Fruit fly (Drosophila melanogaster): Measurements from ENCODE around the gene Pfdn2.

Gene Pfdn2

DNA sequence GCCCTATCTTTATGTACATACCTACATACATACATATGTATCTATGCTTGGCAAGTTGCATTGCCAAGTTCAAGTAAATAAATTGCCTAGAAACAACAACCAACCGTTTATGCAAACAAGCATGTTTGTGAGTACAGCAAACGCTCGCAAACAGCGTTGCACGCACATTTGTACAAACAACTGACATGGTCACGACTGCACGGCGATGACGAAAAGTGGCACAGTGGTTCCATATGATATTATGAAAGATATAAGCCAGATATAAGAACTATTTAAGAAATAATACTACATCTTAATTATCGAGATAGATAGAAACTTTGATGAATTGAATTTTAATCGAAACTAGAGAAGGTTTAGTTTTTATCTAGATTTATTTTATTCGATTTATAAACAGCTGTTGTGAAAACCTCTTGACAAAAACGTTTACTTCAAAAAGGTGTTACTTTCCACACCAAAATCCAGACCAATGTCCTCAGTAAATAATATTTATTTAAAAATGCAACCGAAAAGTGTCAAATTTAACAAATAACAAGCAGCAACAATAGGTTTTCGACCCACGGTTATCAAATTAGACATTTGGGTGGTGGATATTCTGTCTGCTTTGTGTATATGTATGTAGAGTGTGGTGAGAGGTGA lies 15.7 kb upstream of the Pfdn2 start (continued):
- TF ChIP-seq Sox102F (GFP tag; optimal IDR thresholded peaks at IDR 0.05) = peak; percentile 76
- TF ChIP-seq ss (GFP tag; optimal IDR thresholded peaks at IDR 0.05) = peak; percentile 28 to 57
- TF ChIP-seq fkh (GFP tag; optimal IDR thresholded peaks at IDR 0.05) = peak; percentile 92
- TF ChIP-seq Smox (GFP tag; optimal IDR thresholded peaks at IDR 0.05) = peak; percentile 71
- TF ChIP-seq CG6163 (GFP tag; IDR thresholded peaks at IDR 0.05) = peak; percentile 65; the same call in 1 of the 3 replicates
- TF ChIP-seq CG4318 (GFP tag; optimal IDR thresholded peaks at IDR 0.05) = peak; percentile 77
- TF ChIP-seq CG6792 (GFP tag; optimal IDR thresholded peaks at IDR 0.05) = peak; percentile 50
- TF ChIP-seq salr (GFP tag; optimal IDR thresholded peaks at IDR 0.05) = peak in 1 of 2 experiments; percentile 85
- TF ChIP-seq Sox15 (GFP tag; optimal IDR thresholded peaks at IDR 0.05) = peak; percentile 8
- no peak for TF ChIP-seq dsx (GFP tag; optimal IDR thresholded peaks at IDR 0.05; ENCODE audit: poor library complexity, severe bottlenecking)
- no peak for TF ChIP-seq fd85E (GFP tag; optimal IDR thresholded peaks at IDR 0.05)
- TF ChIP-seq Ets21C (GFP tag; optimal IDR thresholded peaks at IDR 0.05) = peak; percentile 56
- TF ChIP-seq CG1621 (tag; optimal IDR thresholded peaks at IDR 0.05) = no peak
- TF ChIP-seq Eip75B (GFP tag; optimal IDR thresholded peaks at IDR 0.05) = peak; percentile 49
- TF ChIP-seq acj6 (GFP tag; optimal IDR thresholded peaks at IDR 0.05) = peak; percentile 62
- peak; percentile 61 for TF ChIP-seq vri (GFP tag; optimal IDR thresholded peaks at IDR 0.05)
- peak; percentile 12 for TF ChIP-seq CG7368 (GFP tag; optimal IDR thresholded peaks at IDR 0.05)
- no peak for TF ChIP-seq CG6854 (GFP tag; optimal IDR thresholded peaks at IDR 0.05)
- peak; percentile 88 for TF ChIP-seq Hr4 (GFP tag; optimal IDR thresholded peaks at IDR 0.05)
- peak; percentile 77 for TF ChIP-seq achi (GFP tag; optimal IDR thresholded peaks at IDR 0.05)
- no peak for TF ChIP-seq CG8319 (GFP tag; optimal IDR thresholded peaks at IDR 0.05)
- peak; percentile 90 for TF ChIP-seq CG32006 (GFP tag; optimal IDR thresholded peaks at IDR 0.05)
- TF ChIP-seq Hr39 (GFP tag; optimal IDR thresholded peaks at IDR 0.05) = peak; percentile 62
- TF ChIP-seq CG11294 (GFP tag; IDR thresholded peaks at IDR 0.05) = no peak; the same call in 1 of the 2 replicates

DNA sequence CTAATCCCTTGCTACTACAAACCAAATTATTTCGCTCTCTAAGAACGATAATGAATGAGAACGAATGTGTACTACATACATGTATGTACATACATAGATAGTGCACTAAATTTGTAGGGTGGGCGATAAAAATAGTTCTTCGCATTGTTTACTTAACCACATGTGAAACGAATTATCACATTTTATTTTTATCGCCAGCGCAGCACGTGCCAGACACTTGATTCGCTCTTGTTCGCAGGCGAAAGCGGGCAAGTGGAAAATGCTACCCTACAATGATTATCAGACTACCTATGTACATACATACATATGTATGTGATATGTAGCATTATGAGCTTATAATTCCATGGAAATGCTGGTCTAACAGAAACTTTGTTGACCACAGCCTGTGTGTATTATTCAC lies 11.6 kb upstream of the Pfdn2 start:
- TF ChIP-seq CG34406 (GFP tag; optimal IDR thresholded peaks at IDR 0.05) (no peak), CG11294 (GFP tag; IDR thresholded peaks at IDR 0.05) (no peak), Hr39 (GFP tag; optimal IDR thresholded peaks at IDR 0.05) (no peak), fkh (GFP tag; optimal IDR thresholded peaks at IDR 0.05) (peak; percentile 84), CG8632 (GFP tag; optimal IDR thresholded peaks at IDR 0.05) (no peak), Smox (GFP tag; optimal IDR thresholded peaks at IDR 0.05) (no peak)

DNA sequence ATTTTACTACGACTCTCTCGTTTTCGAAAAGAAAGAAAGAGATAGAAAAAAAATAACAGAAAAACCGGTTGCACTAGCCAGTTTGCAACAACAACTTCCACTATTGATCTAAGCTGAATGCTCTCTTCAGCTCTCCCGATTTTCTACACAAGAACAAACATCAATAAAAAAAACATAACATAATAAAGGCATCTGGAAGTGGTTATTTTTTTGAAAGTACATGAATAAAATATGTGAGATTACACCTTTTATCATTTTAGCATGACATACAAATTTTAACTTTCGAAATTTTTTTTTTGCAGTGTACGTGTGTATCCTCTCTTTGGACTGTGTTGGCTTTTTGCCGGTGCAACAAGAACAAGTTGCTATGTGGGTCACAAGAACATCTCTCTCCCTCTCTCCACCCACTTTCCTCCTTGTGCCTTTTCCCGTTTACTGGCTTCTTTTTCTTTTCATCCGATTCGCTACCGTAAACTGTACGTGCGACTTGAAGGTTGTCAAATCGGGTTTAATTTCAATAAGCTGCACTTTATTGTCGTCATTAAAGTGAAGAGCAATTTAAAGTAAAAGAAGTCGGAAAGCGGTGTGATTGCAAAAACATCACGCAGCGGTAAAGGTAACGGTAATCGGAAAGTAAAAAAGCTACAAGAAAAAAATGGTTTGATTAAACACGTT lies 10.5 kb upstream of the Pfdn2 start:
- TF ChIP-seq Blimp-1 (GFP tag; optimal IDR thresholded peaks at IDR 0.05) (peak; percentile 68), Ets96B (tag; optimal IDR thresholded peaks at IDR 0.05) (peak; percentile 97), Smox (GFP tag; optimal IDR thresholded peaks at IDR 0.05) (no peak), OdsH (GFP tag; optimal IDR thresholded peaks at IDR 0.05) (peak; percentile 98), CG3919 (GFP tag; optimal IDR thresholded peaks at IDR 0.05) (peak; percentile 98), Eip75B (GFP tag; optimal IDR thresholded peaks at IDR 0.05) (peak; percentile 99), CG9139 (GFP tag; optimal IDR thresholded peaks at IDR 0.05) (peak; percentile 93), Hr39 (GFP tag; optimal IDR thresholded peaks at IDR 0.05) (no peak), Eip93F (GFP tag; optimal IDR thresholded peaks at IDR 0.05) (no peak), Lpt (GFP tag; optimal IDR thresholded peaks at IDR 0.05) (peak; percentile 99), CG11902 (GFP tag; optimal IDR thresholded peaks at IDR 0.05) (peak; percentile 83), acj6 (GFP tag; optimal IDR thresholded peaks at IDR 0.05) (peak; percentile 97), CG6854 (GFP tag; optimal IDR thresholded peaks at IDR 0.05) (peak; percentile 66), svp (GFP tag) (no peak), fkh (GFP tag; optimal IDR thresholded peaks at IDR 0.05) (peak; percentile 95), fd59A (GFP tag; optimal IDR thresholded peaks at IDR 0.05) (peak; percentile 96), CG6163 (GFP tag; IDR thresholded peaks at IDR 0.05) (peak; percentile 99), CG16779 (tag; optimal IDR thresholded peaks at IDR 0.05) (peak; percentile 95), Eip78C (GFP tag) (peak; percentile 100), Hr4 (GFP tag; optimal IDR thresholded peaks at IDR 0.05) (peak; percentile 99), vri (GFP tag; optimal IDR thresholded peaks at IDR 0.05) (peak; percentile 63), Sox14 (GFP tag; optimal IDR thresholded peaks at IDR 0.05) (peak; percentile 98), Gug (GFP tag; IDR thresholded peaks at IDR 0.05) (peak; percentile 99), esn (GFP tag; optimal IDR thresholded peaks at IDR 0.05) (peak; percentile 92), fd85E (GFP tag; optimal IDR thresholded peaks at IDR 0.05) (peak; percentile 83), ss (GFP tag; optimal IDR thresholded peaks at IDR 0.05) (peak; percentile 95 to 97), salr (GFP tag; optimal IDR thresholded peaks at IDR 0.05) (peak; percentile 94 to 99), CG8319 (GFP tag; optimal IDR thresholded peaks at IDR 0.05) (peak; percentile 85), net (GFP tag; optimal IDR thresholded peaks at IDR 0.05) (peak; percentile 99), Hr38 (GFP tag; optimal IDR thresholded peaks at IDR 0.05) (peak; percentile 93), spab (GFP tag; optimal IDR thresholded peaks at IDR 0.05) (peak; percentile 95)
